Fruit fly (Drosophila melanogaster): ENCODE data around the gene CG33270.

The CG33270 gene

dm6 chr3L:11540330-11540702, 38.1 kb downstream of the CG33270 start (continued):
- TF ChIP-seq MBD-R2 (GFP tag; IDR thresholded peaks at IDR 0.05) (no peak), Antp (GFP tag; optimal IDR thresholded peaks at IDR 0.05) (no peak), CG2129 (GFP tag; IDR thresholded peaks at IDR 0.05; ENCODE audit: partially characterized antibody) (no peak), ken (GFP tag; IDR thresholded peaks at IDR 0.05) (no peak), sd (tag; optimal IDR thresholded peaks at IDR 0.05) (no peak), CG8478 (optimal IDR thresholded peaks at IDR 0.05) (no peak), ro (GFP tag; IDR thresholded peaks at IDR 0.05) (no peak), CG11723 (GFP tag; optimal IDR thresholded peaks at IDR 0.05) (peak; percentile 44), lilli (GFP tag; optimal IDR thresholded peaks at IDR 0.05) (no peak), lola (GFP tag; optimal IDR thresholded peaks at IDR 0.05) (peak in 1 of 3 experiments; percentile 12), CG2875 (GFP tag; optimal IDR thresholded peaks at IDR 0.05) (peak; percentile 62), ash1 (GFP tag; optimal IDR thresholded peaks at IDR 0.05) (no peak), cato (GFP tag; optimal IDR thresholded peaks at IDR 0.05; ENCODE audit: borderline replicate concordance) (no peak), CG17568 (GFP tag; optimal IDR thresholded peaks at IDR 0.05) (peak; percentile 75), HLH3B (GFP tag; IDR thresholded peaks at IDR 0.05) (no peak), CG11085 (GFP tag; IDR thresholded peaks at IDR 0.05) (no peak), CG12942 (GFP tag; optimal IDR thresholded peaks at IDR 0.05) (peak; percentile 11), Atf3 (GFP tag; optimal IDR thresholded peaks at IDR 0.05) (no peak), Rfx (GFP tag; IDR thresholded peaks at IDR 0.05) (peak; percentile 53; the same call in 1 of the 2 replicates), bcd (GFP tag; optimal IDR thresholded peaks at IDR 0.05) (no peak), hb (GFP tag; IDR thresholded peaks at IDR 0.05; ENCODE audit: partially characterized antibody) (no peak), CG3726 (GFP tag; IDR thresholded peaks at IDR 0.05) (no peak), prd (optimal IDR thresholded peaks at IDR 0.05) (no peak), prd (GFP tag; IDR thresholded peaks at IDR 0.05) (no peak), CG10209 (GFP tag; optimal IDR thresholded peaks at IDR 0.05) (peak; percentile 27), CG8765 (GFP tag; IDR thresholded peaks at IDR 0.05) (no peak), CG6683 (GFP tag; optimal IDR thresholded peaks at IDR 0.05) (peak; percentile 22), jumu (GFP tag; optimal IDR thresholded peaks at IDR 0.05) (no peak), CG17912 (GFP tag; optimal IDR thresholded peaks at IDR 0.05) (no peak), ranshi (GFP tag; IDR thresholded peaks at IDR 0.05) (peak; percentile 16; the same call in 1 of the 2 replicates), tio (GFP tag; optimal IDR thresholded peaks at IDR 0.05) (no peak), Hey (tag; optimal IDR thresholded peaks at IDR 0.05) (peak; percentile 3), mam (GFP tag; optimal IDR thresholded peaks at IDR 0.05) (no peak), Lpt (GFP tag; optimal IDR thresholded peaks at IDR 0.05) (no peak), luna (GFP tag; optimal IDR thresholded peaks at IDR 0.05) (no peak), dmrt99B (tag; optimal IDR thresholded peaks at IDR 0.05) (no peak), sens-2 (GFP tag; IDR thresholded peaks at IDR 0.05) (no peak), CG10654 (GFP tag; optimal IDR thresholded peaks at IDR 0.05) (peak; percentile 5), Camta (GFP tag; optimal IDR thresholded peaks at IDR 0.05) (no peak), kah (GFP tag; optimal IDR thresholded peaks at IDR 0.05) (no peak), Ssrp (tag; optimal IDR thresholded peaks at IDR 0.05) (no peak), dati (GFP tag; IDR thresholded peaks at IDR 0.05) (no peak), Trl (optimal IDR thresholded peaks at IDR 0.05) (no peak), Trl (GFP tag; optimal IDR thresholded peaks at IDR 0.05) (peak; percentile 17), CG18619 (GFP tag; optimal IDR thresholded peaks at IDR 0.05) (peak; percentile 25), Hand (GFP tag; optimal IDR thresholded peaks at IDR 0.05) (no peak), Dip3 (GFP tag; optimal IDR thresholded peaks at IDR 0.05) (no peak), fd3F (GFP tag; optimal IDR thresholded peaks at IDR 0.05) (peak; percentile 3), Drgx (GFP tag; IDR thresholded peaks at IDR 0.05) (no peak), CG7928 (GFP tag; optimal IDR thresholded peaks at IDR 0.05) (no peak), CG16813 (GFP tag; IDR thresholded peaks at IDR 0.05; ENCODE audit: partially characterized antibody) (no peak), MESR4 (GFP tag; optimal IDR thresholded peaks at IDR 0.05) (no peak), CG1792 (GFP tag; optimal IDR thresholded peaks at IDR 0.05) (no peak)

Data from whole organism, embryonic.